Worm (Caenorhabditis elegans): ENCODE results near the gene eif-3.B.

eif-3.B gene

DNA sequence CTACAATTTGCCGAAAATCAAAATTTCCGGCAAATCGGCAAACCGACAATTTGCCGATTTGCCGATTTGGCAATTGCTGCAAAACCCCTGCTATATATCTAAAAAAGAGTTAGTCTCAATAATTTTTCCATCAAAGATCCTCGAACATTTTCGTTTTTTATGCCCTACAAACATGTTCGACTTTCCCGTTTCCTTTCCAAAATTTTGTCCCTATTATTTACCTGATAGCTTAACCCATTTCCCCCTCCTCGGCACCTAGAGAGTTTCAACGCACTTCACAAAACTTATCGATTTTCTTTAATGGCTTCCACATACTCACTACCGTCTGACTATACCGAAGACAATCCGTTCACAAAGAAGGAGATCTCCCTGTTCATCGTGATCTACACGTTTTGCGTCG, 13.5 kb downstream of the eif-3.B start, which contains the start of gene W01D2.6:
W01D2.6 (plus strand) TSS at position 301 of the 400 bp plus-strand sequence.
- TF ChIP-seq aly-2 (tag; optimal IDR thresholded peaks at IDR 0.05) (no peak), zag-1 (tag; optimal IDR thresholded peaks at IDR 0.05) (no peak), egl-27 (tag; optimal IDR thresholded peaks at IDR 0.05) (no peak), unc-39 (tag; optimal IDR thresholded peaks at IDR 0.05) (no peak), ztf-11 (tag; optimal IDR thresholded peaks at IDR 0.05) (no peak), fos-1 (tag; optimal IDR thresholded peaks at IDR 0.05) (no peak), nhr-28 (tag; optimal IDR thresholded peaks at IDR 0.05) (no peak), R02D3.7 (tag; optimal IDR thresholded peaks at IDR 0.05) (no peak), fkh-10 (GFP tag; optimal IDR thresholded peaks at IDR 0.05) (no peak), elt-2 (tag; optimal IDR thresholded peaks at IDR 0.05) (no peak), nhr-77 (tag; optimal IDR thresholded peaks at IDR 0.05) (no peak), nhr-12 (tag; optimal IDR thresholded peaks at IDR 0.05) (no peak), eor-1 (tag; optimal IDR thresholded peaks at IDR 0.05) (no peak), jun-1 (tag; optimal IDR thresholded peaks at IDR 0.05) (no peak), ceh-82 (tag; optimal IDR thresholded peaks at IDR 0.05) (no peak), nhr-23 (tag; optimal IDR thresholded peaks at IDR 0.05) (no peak), egl-5 (tag; optimal IDR thresholded peaks at IDR 0.05) (no peak), ceh-28 (tag; optimal IDR thresholded peaks at IDR 0.05) (no peak), ZK546.5 (tag; optimal IDR thresholded peaks at IDR 0.05) (no peak)

DNA sequence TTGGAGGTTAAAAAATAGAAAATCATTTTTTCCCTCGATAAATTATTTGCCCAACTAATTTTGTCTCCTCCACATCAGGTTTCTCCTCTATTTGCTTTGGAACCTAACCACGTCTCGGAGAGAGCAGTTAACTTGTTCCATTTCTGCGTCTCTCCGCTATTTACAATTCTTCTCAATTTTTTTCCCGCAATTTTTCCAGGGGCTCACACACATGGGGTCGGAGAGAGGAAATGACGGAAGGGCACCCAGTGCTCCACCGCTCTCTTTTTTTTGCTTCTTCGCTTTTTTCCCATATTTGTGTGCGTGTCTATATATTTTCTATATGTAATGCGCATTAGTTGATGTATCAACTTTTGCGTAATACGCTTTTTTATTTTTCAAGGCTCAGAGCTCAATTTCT, 15.4 kb downstream of the eif-3.B start:
- peak; percentile 96 for TF ChIP-seq pha-4 (tag; optimal IDR thresholded peaks at IDR 0.05)
- TF ChIP-seq snpc-4 (tag; optimal IDR thresholded peaks at IDR 0.05), result peak; percentile 72
- peak; percentile 43 for TF ChIP-seq lin-39 (tag; optimal IDR thresholded peaks at IDR 0.05)
- no peak for TF ChIP-seq R02D3.7 (tag; optimal IDR thresholded peaks at IDR 0.05)
- TF ChIP-seq nfya-1 (tag; optimal IDR thresholded peaks at IDR 0.05; ENCODE audit: insufficient read depth), result peak; percentile 57
- TF ChIP-seq hmg-11 (tag; optimal IDR thresholded peaks at IDR 0.05), result peak; percentile 60
- TF ChIP-seq nhr-67 (tag; optimal IDR thresholded peaks at IDR 0.05), result no peak
- peak; percentile 11 for TF ChIP-seq lin-15B (tag; optimal IDR thresholded peaks at IDR 0.05)
- TF ChIP-seq egl-27 (tag; optimal IDR thresholded peaks at IDR 0.05), result no peak

DNA sequence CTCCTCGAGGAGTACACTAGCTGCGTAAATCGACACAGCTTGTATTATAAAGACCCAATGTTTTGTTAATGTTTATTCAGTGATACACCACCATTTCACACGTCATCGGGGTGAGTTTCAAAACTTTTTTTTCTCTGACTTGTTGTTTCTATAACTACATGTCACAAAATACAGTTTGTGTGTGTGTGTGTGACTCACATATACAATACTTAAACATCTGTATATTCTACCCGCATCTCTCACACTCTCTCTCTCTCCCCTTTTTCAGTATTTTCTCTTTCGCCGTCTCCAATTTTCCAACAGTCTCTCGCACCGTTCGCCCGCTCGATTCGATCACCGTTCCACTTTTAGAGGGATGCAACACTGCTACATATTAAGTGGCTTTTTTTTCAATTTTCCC, 16.3 kb downstream of the eif-3.B start:
- peak; percentile 5 for TF ChIP-seq R02D3.7 (tag; optimal IDR thresholded peaks at IDR 0.05)
- peak; percentile 0 for TF ChIP-seq snpc-4 (tag; optimal IDR thresholded peaks at IDR 0.05)
- peak; percentile 63 for TF ChIP-seq pha-4 (tag; optimal IDR thresholded peaks at IDR 0.05)
- TF ChIP-seq nhr-67 (tag; optimal IDR thresholded peaks at IDR 0.05), result no peak
- TF ChIP-seq nhr-25 (tag; optimal IDR thresholded peaks at IDR 0.05), result peak; percentile 11
- no peak for TF ChIP-seq unc-62 (GFP tag; optimal IDR thresholded peaks at IDR 0.05)
- TF ChIP-seq elt-2 (tag; optimal IDR thresholded peaks at IDR 0.05), result peak; percentile 48
- TF ChIP-seq pqm-1 (tag; optimal IDR thresholded peaks at IDR 0.05), result peak; percentile 88
- TF ChIP-seq jun-1 (tag; optimal IDR thresholded peaks at IDR 0.05), result peak; percentile 69
- peak; percentile 36 for TF ChIP-seq hmg-11 (tag; optimal IDR thresholded peaks at IDR 0.05)

DNA sequence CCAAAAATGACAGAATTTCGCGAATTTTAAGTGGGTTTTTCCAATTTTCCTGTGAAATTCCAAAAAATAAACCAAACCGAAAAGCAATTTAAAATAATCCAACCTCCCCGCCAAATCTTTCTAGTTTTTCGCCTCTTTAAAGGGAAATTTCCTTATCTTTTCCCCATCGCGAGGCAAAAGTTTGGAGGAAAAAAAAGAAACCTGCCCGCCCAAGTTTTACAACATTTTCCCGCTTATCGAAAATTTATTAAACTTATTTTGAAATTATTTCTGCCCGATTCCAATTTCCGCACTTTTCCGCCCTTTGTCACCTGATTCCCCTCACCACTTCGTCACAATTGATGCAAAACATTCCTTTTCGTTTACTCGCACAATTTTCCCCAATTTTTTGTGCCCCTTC, 17.0 kb downstream of the eif-3.B start, which contains the start of gene osta-3:
osta-3 (plus strand) TSS at position 301 of the 400 bp plus-strand sequence.
- TF ChIP-seq mml-1 (tag; optimal IDR thresholded peaks at IDR 0.05) (no peak), eor-1 (tag; optimal IDR thresholded peaks at IDR 0.05) (no peak), hmg-11 (tag; optimal IDR thresholded peaks at IDR 0.05) (no peak), pqm-1 (tag; optimal IDR thresholded peaks at IDR 0.05) (no peak), ztf-11 (tag; optimal IDR thresholded peaks at IDR 0.05) (no peak), egl-5 (tag; optimal IDR thresholded peaks at IDR 0.05) (no peak), nhr-11 (tag; optimal IDR thresholded peaks at IDR 0.05) (no peak), lin-39 (tag; optimal IDR thresholded peaks at IDR 0.05) (no peak), ztf-4 (tag; optimal IDR thresholded peaks at IDR 0.05) (no peak), jun-1 (tag; optimal IDR thresholded peaks at IDR 0.05) (no peak), tbx-2 (tag; optimal IDR thresholded peaks at IDR 0.05) (no peak), egl-27 (tag; optimal IDR thresholded peaks at IDR 0.05) (no peak), pha-4 (tag; optimal IDR thresholded peaks at IDR 0.05) (no peak), nhr-76 (tag; optimal IDR thresholded peaks at IDR 0.05) (no peak)

DNA sequence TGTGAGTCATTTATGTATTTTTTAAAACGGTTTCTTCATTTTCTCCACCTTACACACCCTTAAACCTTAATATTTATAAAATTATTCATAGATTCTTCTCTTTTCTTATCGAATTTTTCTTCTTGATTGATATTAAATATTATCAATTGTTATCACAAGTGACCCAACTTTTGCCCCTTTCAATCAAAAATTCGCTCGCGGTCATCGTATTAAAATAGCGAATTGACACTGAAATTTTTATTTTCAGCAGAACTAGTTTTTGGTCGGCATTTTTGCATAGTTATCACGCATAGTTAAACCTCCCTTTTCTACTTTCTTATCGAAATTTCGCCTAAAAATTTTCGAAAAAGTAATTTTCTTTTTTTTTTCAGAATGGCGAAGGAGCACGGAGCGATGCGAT, 17.5 kb downstream of the eif-3.B start:
- TF ChIP-seq mdl-1 (tag; optimal IDR thresholded peaks at IDR 0.05) (no peak), ztf-11 (tag; optimal IDR thresholded peaks at IDR 0.05) (no peak), lin-39 (tag; optimal IDR thresholded peaks at IDR 0.05) (no peak), unc-62 (GFP tag; optimal IDR thresholded peaks at IDR 0.05) (no peak), nfya-1 (tag; optimal IDR thresholded peaks at IDR 0.05; ENCODE audit: insufficient read depth) (no peak), ama-1 (optimal IDR thresholded peaks at IDR 0.05) (no peak), elt-1 (tag; optimal IDR thresholded peaks at IDR 0.05) (no peak), nhr-11 (tag; optimal IDR thresholded peaks at IDR 0.05) (no peak), egl-27 (tag; optimal IDR thresholded peaks at IDR 0.05) (no peak), elt-2 (tag; optimal IDR thresholded peaks at IDR 0.05) (peak; percentile 89), eor-1 (tag; optimal IDR thresholded peaks at IDR 0.05) (no peak), pha-4 (tag; optimal IDR thresholded peaks at IDR 0.05) (peak; percentile 70), nhr-28 (tag; optimal IDR thresholded peaks at IDR 0.05) (no peak), nhr-77 (tag; optimal IDR thresholded peaks at IDR 0.05) (no peak), ceh-28 (tag; optimal IDR thresholded peaks at IDR 0.05) (no peak), nhr-76 (tag; optimal IDR thresholded peaks at IDR 0.05) (no peak), nhr-237 (tag; optimal IDR thresholded peaks at IDR 0.05) (no peak), pqm-1 (tag; optimal IDR thresholded peaks at IDR 0.05) (peak; percentile 40), egl-5 (tag; optimal IDR thresholded peaks at IDR 0.05) (no peak), mml-1 (tag; optimal IDR thresholded peaks at IDR 0.05) (no peak), lsy-12 (tag; optimal IDR thresholded peaks at IDR 0.05) (no peak), sea-2 (GFP tag; optimal IDR thresholded peaks at IDR 0.05) (no peak), snpc-4 (tag; optimal IDR thresholded peaks at IDR 0.05) (no peak), nhr-25 (tag; optimal IDR thresholded peaks at IDR 0.05) (no peak)
